Worm (Caenorhabditis elegans): Measurements from ENCODE around the gene T20B12.7.

Gene T20B12.7

ce11 chrIII:7335220-7335619 lies 43.6 kb downstream of the T20B12.7 start, which contains the start of gene F56C9.10 (continued):
- no peak for TF ChIP-seq jun-1 (tag; optimal IDR thresholded peaks at IDR 0.05)
- peak in 1 of 2 experiments; percentile 100 for TF ChIP-seq unc-62 (GFP tag; optimal IDR thresholded peaks at IDR 0.05 in 1 of 2)
- TF ChIP-seq unc-62 (tag; optimal IDR thresholded peaks at IDR 0.05): no peak
- peak; percentile 35 for TF ChIP-seq lin-13 (GFP tag; optimal IDR thresholded peaks at IDR 0.05)
- TF ChIP-seq nhr-102 (tag; optimal IDR thresholded peaks at IDR 0.05): peak; percentile 72
- 0 out of 2 replicates have a peak, but pooled peaks have one; percentile 36 for TF ChIP-seq lin-1 (GFP tag; IDR thresholded peaks at IDR 0.05)
- peak; percentile 84 for TF ChIP-seq hmg-1.1 (GFP tag; IDR thresholded peaks at IDR 0.05)
- peak; percentile 7 for TF ChIP-seq F37D6.2 (tag; optimal IDR thresholded peaks at IDR 0.05)
- no peak for TF ChIP-seq zag-1 (tag; optimal IDR thresholded peaks at IDR 0.05)
- TF ChIP-seq nhr-41 (GFP tag; IDR thresholded peaks at IDR 0.05): no peak
- no peak for TF ChIP-seq lin-39 (tag; optimal IDR thresholded peaks at IDR 0.05)
- TF ChIP-seq unc-39 (tag; optimal IDR thresholded peaks at IDR 0.05): no peak
- peak; percentile 76 for TF ChIP-seq tra-1 (GFP tag; IDR thresholded peaks at IDR 0.05)
- TF ChIP-seq daf-8 (GFP tag; IDR thresholded peaks at IDR 0.05): no peak
- TF ChIP-seq daf-16 (GFP tag; optimal IDR thresholded peaks at IDR 0.05): peak in 1 of 2 experiments; percentile 65
- peak; percentile 38 for TF ChIP-seq daf-16 (tag; optimal IDR thresholded peaks at IDR 0.05)

- TF ChIP-seq set-16 (GFP tag; IDR thresholded peaks at IDR 0.05) (0 out of 2 replicates have a peak, but pooled peaks have one; percentile 21), hlh-11 (tag; optimal IDR thresholded peaks at IDR 0.05) (peak; percentile 11), nhr-28 (tag; optimal IDR thresholded peaks at IDR 0.05) (peak; percentile 15), ctbp-1 (GFP tag; IDR thresholded peaks at IDR 0.05) (0 out of 2 replicates have a peak, but pooled peaks have one; percentile 34), tra-1 (GFP tag; IDR thresholded peaks at IDR 0.05) (0 out of 2 replicates have a peak, but pooled peaks have one; percentile 37), hlh-30 (tag; optimal IDR thresholded peaks at IDR 0.05; ENCODE audit: insufficient read depth) (peak; percentile 28), dmd-6 (GFP tag; IDR thresholded peaks at IDR 0.05) (peak; percentile 48)
Observed at ce11 chrIII:7333906-7334531, 44.8 kb downstream of the T20B12.7 start.

ce11 chrIII:7331671-7332070 lies 47.2 kb downstream of the T20B12.7 start:
- TF ChIP-seq mep-1 (tag; optimal IDR thresholded peaks at IDR 0.05) (no peak), unc-62 (GFP tag; optimal IDR thresholded peaks at IDR 0.05 in 1 of 2) (peak in 1 of 2 experiments; percentile 87), unc-62 (tag; optimal IDR thresholded peaks at IDR 0.05) (no peak)

- TF ChIP-seq lsy-2 (tag; optimal IDR thresholded peaks at IDR 0.05): peak in 1 of 2 experiments; percentile 39
- TF ChIP-seq nhr-48 (tag; optimal IDR thresholded peaks at IDR 0.05): no peak
- no peak for TF ChIP-seq F37D6.2 (tag; optimal IDR thresholded peaks at IDR 0.05)
- TF ChIP-seq zfp-2 (tag; optimal IDR thresholded peaks at IDR 0.05): no peak
- TF ChIP-seq ceh-82 (tag; optimal IDR thresholded peaks at IDR 0.05): no peak
- peak; percentile 6; the same call in 1 of the 2 replicates for TF ChIP-seq vab-7 (GFP tag; IDR thresholded peaks at IDR 0.05)
- TF ChIP-seq hif-1 (tag; optimal IDR thresholded peaks at IDR 0.05): peak in 1 of 2 experiments; percentile 5
- TF ChIP-seq lin-13 (GFP tag; optimal IDR thresholded peaks at IDR 0.05): no peak
- TF ChIP-seq tra-1 (GFP tag; IDR thresholded peaks at IDR 0.05): peak; percentile 20; the same call in 1 of the 2 replicates
- 0 out of 2 replicates have a peak, but pooled peaks have one; percentile 20 for TF ChIP-seq lin-38 (GFP tag; IDR thresholded peaks at IDR 0.05)
- TF ChIP-seq lin-29 (GFP tag; IDR thresholded peaks at IDR 0.05): no peak
- TF ChIP-seq aly-2 (tag; optimal IDR thresholded peaks at IDR 0.05): no peak
- TF ChIP-seq pha-4 (GFP tag; IDR thresholded peaks at IDR 0.05): peak; percentile 58
- TF ChIP-seq pha-4 (tag; optimal IDR thresholded peaks at IDR 0.05): no peak
- TF ChIP-seq egl-27 (tag; optimal IDR thresholded peaks at IDR 0.05): no peak
- peak; percentile 13 for TF ChIP-seq mes-2 (tag; optimal IDR thresholded peaks at IDR 0.05; ENCODE audit: poor library complexity, severe bottlenecking)
- no peak for TF ChIP-seq nhr-6 (tag; optimal IDR thresholded peaks at IDR 0.05)
- TF ChIP-seq madf-9 (GFP tag; conservative IDR thresholded peaks at IDR 0.05): no peak
- no peak for TF ChIP-seq Y105C5A.15 (GFP tag; IDR thresholded peaks at IDR 0.05)
- TF ChIP-seq nhr-41 (GFP tag; IDR thresholded peaks at IDR 0.05): no peak
- TF ChIP-seq F49E8.2 (tag; optimal IDR thresholded peaks at IDR 0.05; ENCODE audit: borderline replicate concordance): no peak
- no peak for TF ChIP-seq hlh-30 (tag; optimal IDR thresholded peaks at IDR 0.05; ENCODE audit: insufficient read depth)
- peak; percentile 29 for TF ChIP-seq nhr-25 (tag; optimal IDR thresholded peaks at IDR 0.05; ENCODE audit: borderline replicate concordance, insufficient read depth)
- TF ChIP-seq F44E2.7 (GFP tag; IDR thresholded peaks at IDR 0.05): no peak
- TF ChIP-seq nhr-11 (tag; optimal IDR thresholded peaks at IDR 0.05): no peak
Observed at ce11 chrIII:7329155-7329732, 49.6 kb downstream of the T20B12.7 start, which contains the start of gene lab-2. Gene lab-2, minus strand, starts transcription at chrIII:7329607.
